Fruit fly (Drosophila melanogaster) whole organism, embryonic: ENCODE results near the gene CG7011.

ENCODE experiments used
- CG10267 ChIP-seq: fragments of 200-800 bp; sonication (Bioruptor generic); optimal IDR thresholded peaks from 2 replicates; lab custom pipeline; 2018; ENCODE audit warnings: missing biosample characterization, mild to moderate bottlenecking, missing genetic modification characterization, moderate library complexity
- CG10321 ChIP-seq: fragments of 200-800 bp; sonication (Bioruptor generic); IDR thresholded peaks from 2 replicates; pipeline ENCODE4 v1.3.6; 2022; ENCODE audit warnings: missing biosample characterization, missing genetic modification characterization
- CG11085 ChIP-seq: fragments of 200-800 bp; sonication (Bioruptor generic); IDR thresholded peaks from 2 replicates; pipeline ENCODE4 v1.3.6; 2022; ENCODE audit warnings: missing biosample characterization, missing genetic modification characterization
- CG12104 ChIP-seq: fragments of 200-800 bp; sonication (Bioruptor generic); optimal IDR thresholded peaks from 3 replicates; lab custom pipeline; 2016; ENCODE audit warnings: missing biosample characterization, missing genetic modification characterization
- CG12769 ChIP-seq: fragments of 200-800 bp; sonication (Bioruptor generic); optimal IDR thresholded peaks from 2 replicates; lab custom pipeline; 2019; ENCODE audit warnings: missing biosample characterization, mild to moderate bottlenecking, missing genetic modification characterization, moderate library complexity
- CG14710 ChIP-seq: fragments of 200-800 bp; sonication (Bioruptor generic); optimal IDR thresholded peaks from 3 replicates; lab custom pipeline; 2019; ENCODE audit warnings: missing biosample characterization, mild to moderate bottlenecking, missing genetic modification characterization, moderate library complexity
- CG15601 ChIP-seq: fragments of 200-800 bp; sonication (Bioruptor generic); optimal IDR thresholded peaks from 3 replicates; lab custom pipeline; 2019; ENCODE audit warnings: missing biosample characterization, mild to moderate bottlenecking, missing genetic modification characterization, moderate library complexity
- CG15696 ChIP-seq: fragments of 200-800 bp; sonication (Bioruptor generic); optimal IDR thresholded peaks from 2 replicates; lab custom pipeline; 2019; ENCODE audit warnings: missing biosample characterization, mild to moderate bottlenecking, missing genetic modification characterization, moderate library complexity
- CG17186 ChIP-seq: fragments of 200-800 bp; sonication (Bioruptor generic); optimal IDR thresholded peaks from 3 replicates; lab custom pipeline; 2017; ENCODE audit warnings: missing biosample characterization, missing genetic modification reagents, missing genetic modification characterization
- CG17359 ChIP-seq: fragments of 200-800 bp; sonication (Bioruptor generic); optimal IDR thresholded peaks from 3 replicates; lab custom pipeline; 2018; ENCODE audit warnings: missing biosample characterization, mild to moderate bottlenecking, missing genetic modification characterization, moderate library complexity
- CG17361 ChIP-seq: fragments of 200-800 bp; sonication (Bioruptor generic); IDR thresholded peaks from 3 replicates; pipeline ENCODE4 v1.3.6; 2022; ENCODE audit warnings: missing biosample characterization, missing genetic modification characterization
- CG17385 ChIP-seq: fragments of 200-800 bp; sonication (Bioruptor generic); optimal IDR thresholded peaks from 3 replicates; lab custom pipeline; 2018; ENCODE audit warnings: missing biosample characterization, mild to moderate bottlenecking, missing genetic modification characterization
- CG17568 ChIP-seq: fragments of 200-800 bp; sonication (Bioruptor generic); optimal IDR thresholded peaks from 2 replicates; lab custom pipeline; 2018; ENCODE audit warnings: missing biosample characterization, mild to moderate bottlenecking, missing genetic modification characterization, moderate library complexity
- CG2120 ChIP-seq: fragments of 200-800 bp; sonication (Bioruptor generic); optimal IDR thresholded peaks from 3 replicates; lab custom pipeline; 2016; ENCODE audit warnings: missing biosample characterization, missing genetic modification characterization
- CG3281 ChIP-seq: fragments of 200-800 bp; sonication (Bioruptor generic); optimal IDR thresholded peaks from 3 replicates; lab custom pipeline; 2017; ENCODE audit warnings: missing biosample characterization, mild to moderate bottlenecking, missing genetic modification characterization
- CG3838 ChIP-seq: fragments of 200-800 bp; sonication (Bioruptor generic); optimal IDR thresholded peaks from 3 replicates; lab custom pipeline; 2016; ENCODE audit warnings: missing biosample characterization, missing genetic modification characterization
- CG7786 ChIP-seq: fragments of 200-800 bp; sonication (Bioruptor generic); optimal IDR thresholded peaks from 2 replicates; lab custom pipeline; 2016; ENCODE audit warnings: missing biosample characterization, missing genetic modification characterization
- CG7839 ChIP-seq: fragments of 200-800 bp; sonication (Bioruptor generic); optimal IDR thresholded peaks from 3 replicates; lab custom pipeline; 2018; ENCODE audit warnings: missing biosample characterization, mild to moderate bottlenecking, missing genetic modification characterization, moderate library complexity
- CG8281 ChIP-seq: fragments of 200-800 bp; sonication (Bioruptor generic); optimal IDR thresholded peaks from 2 replicates; lab custom pipeline; 2018; ENCODE audit warnings: missing biosample characterization, mild to moderate bottlenecking, missing genetic modification characterization, moderate library complexity
- CTCF ChIP-seq: fragments of 200-800 bp; sonication (Bioruptor generic); optimal IDR thresholded peaks from 2 replicates; lab custom pipeline; 2017; ENCODE audit warnings: missing biosample characterization, mild to moderate bottlenecking, missing genetic modification characterization, moderate library complexity
- Camta ChIP-seq: fragments of 200-800 bp; sonication (Bioruptor generic); optimal IDR thresholded peaks from 2 replicates; lab custom pipeline; 2016; ENCODE audit warnings: missing biosample characterization, missing genetic modification characterization
- Dek ChIP-seq: fragments of 200-800 bp; sonication (Bioruptor generic); optimal IDR thresholded peaks from 3 replicates; lab custom pipeline; 2019; ENCODE audit warnings: missing biosample characterization, mild to moderate bottlenecking, missing genetic modification characterization, moderate library complexity
- Doc2 ChIP-seq: fragments of 200-800 bp; sonication (Bioruptor generic); IDR thresholded peaks from 2 replicates; pipeline ENCODE4 v1.3.6; 2022; ENCODE audit warnings: missing biosample characterization, missing genetic modification characterization
- Dp ChIP-seq: fragments of 200-800 bp; sonication (Bioruptor generic); optimal IDR thresholded peaks from 2 replicates; lab custom pipeline; 2018; ENCODE audit warnings: missing biosample characterization, mild to moderate bottlenecking, missing genetic modification characterization, moderate library complexity
- GATAe ChIP-seq: fragments of 200-800 bp; sonication (Bioruptor generic); conservative IDR thresholded peaks from 2 replicates; pipeline ENCODE4 v1.3.6; 2022; ENCODE audit warnings: missing biosample characterization, missing genetic modification characterization
- HmgD ChIP-seq: fragments of 200-800 bp; sonication (Bioruptor generic); optimal IDR thresholded peaks from 3 replicates; lab custom pipeline; 2016; ENCODE audit warnings: missing biosample characterization, missing genetic modification characterization
- Hmr ChIP-seq: fragments of 200-800 bp; sonication (Bioruptor generic); optimal IDR thresholded peaks from 3 replicates; lab custom pipeline; 2017; ENCODE audit warnings: mild to moderate bottlenecking, missing biosample characterization, missing genetic modification reagents, missing genetic modification characterization
- Hr51 ChIP-seq, 2 experiments: fragments of 200-800 bp; sonication (Bioruptor generic); optimal IDR thresholded peaks; 2 replicates in 1 of 2; 3 replicates in 1 of 2; lab custom pipeline; 2016 to 2018; ENCODE audit warnings: missing biosample characterization in 2 of 2, missing genetic modification characterization in 2 of 2, mild to moderate bottlenecking in 1 of 2, moderate library complexity in 1 of 2
- MTF-1 ChIP-seq: fragments of 200-800 bp; sonication (Bioruptor generic); optimal IDR thresholded peaks from 2 replicates; lab custom pipeline; 2018; ENCODE audit warnings: missing biosample characterization, mild to moderate bottlenecking, missing genetic modification characterization, borderline replicate concordance
- Nf-YA ChIP-seq: fragments of 200-800 bp; sonication (Bioruptor generic); IDR thresholded peaks from 2 replicates; pipeline ENCODE4 v1.3.6; 2022; ENCODE audit warnings: missing biosample characterization, missing genetic modification characterization
- Nf-YB ChIP-seq: fragments of 200-800 bp; sonication (Bioruptor generic); optimal IDR thresholded peaks from 3 replicates; lab custom pipeline; 2019; ENCODE audit warnings: missing biosample characterization, mild to moderate bottlenecking, missing genetic modification characterization, moderate library complexity
- Nf-YC ChIP-seq: fragments of 200-800 bp; optimal IDR thresholded peaks from 3 replicates; lab custom pipeline; 2019; ENCODE audit warnings: missing biosample characterization, mild to moderate bottlenecking, missing genetic modification characterization, moderate library complexity
- Sry-δ ChIP-seq: fragments of 200-800 bp; sonication (Bioruptor generic); optimal IDR thresholded peaks from 2 replicates; lab custom pipeline; 2016; ENCODE audit warnings: missing biosample characterization, missing genetic modification characterization
- TFAM ChIP-seq: fragments of 200-800 bp; sonication (Bioruptor generic); optimal IDR thresholded peaks from 2 replicates; lab custom pipeline; 2017; ENCODE audit warnings: missing biosample characterization, missing genetic modification characterization, inconsistent platforms
- Usf ChIP-seq: fragments of 200-800 bp; sonication (Bioruptor generic); optimal IDR thresholded peaks from 2 replicates; lab custom pipeline; 2017; ENCODE audit warnings: missing genotype, missing biosample characterization, missing genetic modification characterization
- Xrp1 ChIP-seq: fragments of 200-800 bp; sonication (Bioruptor generic); IDR thresholded peaks from 2 replicates; pipeline ENCODE4 v1.3.6; 2022; ENCODE audit warnings: missing biosample characterization, missing genetic modification characterization
- bab2 ChIP-seq: fragments of 200-800 bp; sonication (Bioruptor generic); optimal IDR thresholded peaks from 2 replicates; lab custom pipeline; 2016; ENCODE audit warnings: missing biosample characterization, missing genetic modification characterization
- cwo ChIP-seq: fragments of 200-800 bp; sonication (Bioruptor generic); optimal IDR thresholded peaks from 3 replicates; lab custom pipeline; 2017; ENCODE audit warnings: missing biosample characterization, missing genetic modification characterization, mild to moderate bottlenecking, moderate library complexity, missing genetic modification reagents
- dati ChIP-seq: fragments of 200-800 bp; sonication (Bioruptor generic); IDR thresholded peaks from 2 replicates; pipeline ENCODE4 v1.3.6; 2022; ENCODE audit warnings: missing biosample characterization, missing genetic modification characterization
- dimm ChIP-seq: fragments of 200-800 bp; sonication (Bioruptor generic); IDR thresholded peaks from 2 replicates; pipeline ENCODE4 v1.3.6; 2022; ENCODE audit warnings: missing biosample characterization, missing genetic modification characterization
- dm ChIP-seq: fragments of 200-800 bp; sonication (Bioruptor generic); optimal IDR thresholded peaks from 3 replicates; lab custom pipeline; 2016; ENCODE audit warnings: missing biosample characterization, missing genetic modification characterization
- grau ChIP-seq: fragments of 200-800 bp; optimal IDR thresholded peaks from 3 replicates; lab custom pipeline; 2019; ENCODE audit warnings: missing biosample characterization, mild to moderate bottlenecking, missing genetic modification characterization, moderate library complexity
- nmo ChIP-seq: fragments of 200-800 bp; sonication (Bioruptor generic); optimal IDR thresholded peaks from 2 replicates; lab custom pipeline; 2018; ENCODE audit warnings: missing biosample characterization, mild to moderate bottlenecking, missing genetic modification characterization, moderate library complexity
- pzg ChIP-seq: fragments of 200-800 bp; sonication (Bioruptor generic); optimal IDR thresholded peaks from 3 replicates; lab custom pipeline; 2018; ENCODE audit warnings: missing biosample characterization, mild to moderate bottlenecking, missing genetic modification characterization, moderate library complexity
- rib ChIP-seq: fragments of 200-800 bp; sonication (Bioruptor generic); IDR thresholded peaks from 2 replicates; pipeline ENCODE4 v1.3.6; 2022; ENCODE audit warnings: missing biosample characterization, missing genetic modification characterization
- row ChIP-seq: fragments of 200-800 bp; sonication (Bioruptor generic); IDR thresholded peaks from 3 replicates; pipeline ENCODE4 v1.3.6; 2022; ENCODE audit warnings: missing biosample characterization, missing genetic modification characterization
- salm ChIP-seq: fragments of 200-800 bp; sonication (Bioruptor generic); optimal IDR thresholded peaks from 2 replicates; lab custom pipeline; 2018; ENCODE audit warnings: missing biosample characterization, mild to moderate bottlenecking, missing genetic modification characterization
- sc ChIP-seq, 3 experiments: fragments of >200 bp in 2 of 3; fragments of 200-800 bp in 1 of 3; sonication (Bioruptor generic) in 1 of 3; optimal IDR thresholded peaks; 2 replicates in 2 of 3; 3 replicates in 1 of 3; lab custom pipeline; 2017; ENCODE audit warnings: mild to moderate bottlenecking in 1 of 3, missing biosample characterization in 1 of 3, missing genetic modification characterization in 1 of 3, missing genetic modification reagents in 1 of 3
- sens-2 ChIP-seq: fragments of 200-800 bp; sonication (Bioruptor generic); IDR thresholded peaks from 2 replicates; pipeline ENCODE4 v1.3.6; 2022; ENCODE audit warnings: missing biosample characterization, missing genetic modification characterization
- slbo ChIP-seq: fragments of 200-800 bp; sonication (Bioruptor generic); IDR thresholded peaks from 2 replicates; pipeline ENCODE4 v1.3.6; 2022; ENCODE audit warnings: missing biosample characterization, missing genetic modification characterization

The CG7011 gene

DNA sequence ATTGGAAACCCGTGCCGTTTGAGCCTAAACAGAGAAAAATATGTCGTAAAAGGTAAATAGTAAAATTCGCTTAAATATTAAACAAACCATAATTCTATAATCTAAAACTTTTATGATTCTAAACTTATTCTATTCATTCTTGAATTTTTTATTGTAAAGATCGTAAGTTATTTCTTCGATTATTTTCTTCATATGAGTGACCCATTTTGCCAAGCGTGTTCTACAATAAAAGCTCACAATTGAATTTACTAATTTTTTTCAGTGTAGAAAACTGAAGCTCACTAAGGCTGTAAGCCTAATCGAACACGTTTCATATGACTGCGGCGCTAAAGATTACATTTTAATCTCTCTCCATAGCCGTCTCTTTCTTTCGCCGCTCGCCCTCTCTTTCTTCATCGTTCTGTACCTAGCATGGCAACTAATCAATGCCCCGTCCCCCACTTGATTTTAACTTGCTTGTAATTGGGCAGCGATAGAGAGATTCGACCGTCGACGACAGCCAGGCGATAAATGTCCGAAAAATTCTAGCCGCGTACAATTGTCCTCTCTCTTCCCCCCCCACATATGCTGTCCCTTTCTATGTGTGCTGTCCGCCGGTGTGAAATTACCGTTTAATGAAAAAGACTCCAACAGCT is 8.5 kb upstream of the CG7011 start (continued):
- TF ChIP-seq CG15601 (no peak), row (GFP tag; lab: Robert Waterston, UW) (peak; percentile 12; the same call in 1 of the 3 replicates), MTF-1 (GFP tag; lab: Kevin White, UChicago) (no peak), pzg (GFP tag; lab: Kevin White, UChicago) (no peak), Nf-YA (GFP tag; lab: Robert Waterston, UW) (peak; percentile 67), bab2 (GFP tag; lab: Kevin White, UChicago) (no peak), CG17186 (GFP tag; lab: Kevin White, UChicago) (no peak), Nf-YC (peak; percentile 87), Nf-YB (GFP tag; lab: Kevin White, UChicago) (peak; percentile 90), sens-2 (GFP tag; lab: Robert Waterston, UW) (no peak), grau (tag; lab: Kevin White, UChicago) (peak; percentile 29), Dek (tag; lab: Kevin White, UChicago) (no peak), TFAM (GFP tag; lab: Kevin White, UChicago) (no peak), nmo (no peak), Xrp1 (0 out of 2 replicates have a peak, but pooled peaks have one; percentile 28), Dp (GFP tag; lab: Kevin White, UChicago) (no peak), CG17361 (no peak), salm (tag; lab: Kevin White, UChicago) (no peak), Sry-δ (GFP tag; lab: Kevin White, UChicago) (no peak), CG15696 (tag; lab: Kevin White, UChicago) (no peak), GATAe (GFP tag; lab: Robert Waterston, UW) (peak; percentile 80), rib (GFP tag; lab: Robert Waterston, UW) (no peak), Hr51 (GFP tag; optimal IDR thresholded peaks at IDR 0.05; lab: Kevin White, UChicago) (peak in 1 of 2 experiments; percentile 22), CG2120 (GFP tag; lab: Kevin White, UChicago) (no peak), dm (GFP tag; lab: Kevin White, UChicago) (no peak), CG10321 (GFP tag; lab: Robert Waterston, UW) (peak; percentile 62), Doc2 (GFP tag; lab: Robert Waterston, UW) (0 out of 2 replicates have a peak, but pooled peaks have one; percentile 20), Hmr (GFP tag; lab: Kevin White, UChicago) (peak; percentile 3), CG17359 (tag; lab: Kevin White, UChicago) (peak; percentile 3), CG3838 (no peak), CTCF (GFP tag; lab: Kevin White, UChicago) (no peak), CG12104 (GFP tag; lab: Kevin White, UChicago) (peak; percentile 28), CG17568 (no peak), HmgD (GFP tag; lab: Kevin White, UChicago) (no peak), dati (no peak), Usf (GFP tag; lab: Kevin White, UChicago) (no peak), cwo (GFP tag; lab: Kevin White, UChicago) (peak; percentile 20), CG14710 (tag; lab: Kevin White, UChicago) (peak; percentile 47), Camta (GFP tag; lab: Kevin White, UChicago) (no peak), CG17385 (GFP tag; lab: Kevin White, UChicago) (no peak), CG8281 (no peak), CG3281 (GFP tag; lab: Kevin White, UChicago) (peak; percentile 10), CG7839 (tag; lab: Kevin White, UChicago) (peak; percentile 20), CG10267 (tag; lab: Kevin White, UChicago) (peak; percentile 14), sc (optimal IDR thresholded peaks at IDR 0.05; lab: Kevin White, UChicago) (no peak), sc (GFP tag; optimal IDR thresholded peaks at IDR 0.05; lab: Kevin White, UChicago) (no peak), CG12769 (tag; lab: Kevin White, UChicago) (no peak), slbo (GFP tag; lab: Robert Waterston, UW) (no peak), CG11085 (GFP tag; lab: Robert Waterston, UW) (no peak), dimm (GFP tag; lab: Robert Waterston, UW) (no peak), CG7786 (GFP tag; lab: Kevin White, UChicago) (no peak)
